Worm (Caenorhabditis elegans): ENCODE results near the gene ndab-2.

Gene ndab-2

DNA sequence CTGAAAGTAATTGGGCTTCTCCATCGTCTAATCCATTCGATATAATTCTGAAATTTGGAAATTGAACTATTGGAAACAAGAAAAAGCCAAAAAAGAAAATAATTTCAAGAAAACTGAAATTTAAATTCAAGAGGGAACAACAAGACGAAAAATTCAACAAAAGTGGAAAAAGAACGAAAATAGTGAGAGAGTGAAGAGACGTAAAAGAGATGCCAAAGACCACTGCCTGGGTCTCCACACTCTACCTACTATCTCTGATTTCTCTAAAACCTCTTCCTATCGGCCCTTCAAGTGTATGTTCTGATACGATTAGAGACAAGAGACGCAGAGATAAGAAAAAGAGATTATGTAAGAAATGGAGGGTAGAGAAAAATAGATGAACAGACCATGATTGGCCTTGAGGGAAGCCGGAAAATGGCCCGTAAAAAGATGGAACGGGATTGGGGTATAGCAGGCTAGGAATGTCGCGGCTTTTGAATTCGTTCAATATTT lies 26.8 kb upstream of the ndab-2 start, which contains the start of gene ogt-1 (continued):
- no peak for TF ChIP-seq skn-1 (tag; optimal IDR thresholded peaks at IDR 0.05)
- TF ChIP-seq ceh-82 (tag; optimal IDR thresholded peaks at IDR 0.05): no peak
- peak; percentile 64 for TF ChIP-seq mab-5 (tag; optimal IDR thresholded peaks at IDR 0.05)
- peak; percentile 96 for TF ChIP-seq unc-55 (GFP tag; optimal IDR thresholded peaks at IDR 0.05)
- TF ChIP-seq R02D3.7 (tag; optimal IDR thresholded peaks at IDR 0.05): no peak
- TF ChIP-seq nhr-237 (tag; optimal IDR thresholded peaks at IDR 0.05): no peak
- TF ChIP-seq ztf-4 (tag; optimal IDR thresholded peaks at IDR 0.05): peak; percentile 93
- TF ChIP-seq C34F6.9 (tag; optimal IDR thresholded peaks at IDR 0.05): peak; percentile 94
- TF ChIP-seq Y55F3AM.14 (GFP tag; optimal IDR thresholded peaks at IDR 0.05): peak; percentile 39
- TF ChIP-seq nhr-21 (tag; optimal IDR thresholded peaks at IDR 0.05): peak; percentile 72

DNA sequence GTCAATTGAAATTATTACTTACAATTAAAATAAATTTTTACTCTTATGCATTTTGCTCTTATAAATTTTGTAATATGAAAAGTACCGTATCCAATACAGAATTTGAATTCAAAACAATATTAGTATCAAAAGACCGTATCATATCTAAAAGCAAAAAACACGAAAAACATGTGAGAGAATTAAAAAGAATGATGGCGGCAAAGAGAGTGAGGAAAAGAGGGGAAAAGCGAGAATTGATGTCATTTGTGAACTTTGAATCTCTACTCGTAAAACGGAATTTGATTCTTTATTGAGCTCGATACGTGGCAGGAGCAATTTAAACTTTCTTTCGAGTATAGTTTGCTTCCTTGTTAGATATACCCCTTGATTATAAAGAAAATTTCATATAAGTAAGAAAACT lies 26.0 kb upstream of the ndab-2 start:
- TF ChIP-seq nhr-12 (tag; optimal IDR thresholded peaks at IDR 0.05): no peak
- peak; percentile 50 for TF ChIP-seq crh-2 (tag; optimal IDR thresholded peaks at IDR 0.05)
- TF ChIP-seq nhr-10 (tag; optimal IDR thresholded peaks at IDR 0.05): no peak
- no peak for TF ChIP-seq nhr-23 (tag; optimal IDR thresholded peaks at IDR 0.05)
- TF ChIP-seq unc-55 (GFP tag; optimal IDR thresholded peaks at IDR 0.05): peak; percentile 28
- no peak for TF ChIP-seq nhr-21 (tag; optimal IDR thresholded peaks at IDR 0.05)
- TF ChIP-seq unc-39 (tag; optimal IDR thresholded peaks at IDR 0.05): no peak
- TF ChIP-seq nhr-11 (tag; optimal IDR thresholded peaks at IDR 0.05): no peak
- TF ChIP-seq ZK546.5 (tag; optimal IDR thresholded peaks at IDR 0.05): no peak
- no peak for TF ChIP-seq peb-1 (tag; optimal IDR thresholded peaks at IDR 0.05)
- no peak for TF ChIP-seq lin-13 (GFP tag; optimal IDR thresholded peaks at IDR 0.05)
- no peak for TF ChIP-seq gmeb-1 (tag; optimal IDR thresholded peaks at IDR 0.05)
- no peak for TF ChIP-seq sem-4 (tag; optimal IDR thresholded peaks at IDR 0.05)
- no peak for TF ChIP-seq ztf-11 (tag; optimal IDR thresholded peaks at IDR 0.05)
- TF ChIP-seq mdl-1 (tag; optimal IDR thresholded peaks at IDR 0.05): no peak
- no peak for TF ChIP-seq dmd-4 (tag; optimal IDR thresholded peaks at IDR 0.05)
- TF ChIP-seq skn-1 (tag; optimal IDR thresholded peaks at IDR 0.05): peak; percentile 13
- TF ChIP-seq sma-9 (GFP tag; optimal IDR thresholded peaks at IDR 0.05): peak; percentile 40
- TF ChIP-seq sma-9 (tag; optimal IDR thresholded peaks at IDR 0.05): no peak
- TF ChIP-seq R02D3.7 (tag; optimal IDR thresholded peaks at IDR 0.05): no peak
- no peak for TF ChIP-seq ama-1 (optimal IDR thresholded peaks at IDR 0.05)
- TF ChIP-seq lin-39 (tag; optimal IDR thresholded peaks at IDR 0.05): no peak
- no peak for TF ChIP-seq nhr-25 (tag; optimal IDR thresholded peaks at IDR 0.05)
- no peak for TF ChIP-seq nhr-77 (tag; optimal IDR thresholded peaks at IDR 0.05)
- no peak for TF ChIP-seq ceh-82 (tag; optimal IDR thresholded peaks at IDR 0.05)

DNA sequence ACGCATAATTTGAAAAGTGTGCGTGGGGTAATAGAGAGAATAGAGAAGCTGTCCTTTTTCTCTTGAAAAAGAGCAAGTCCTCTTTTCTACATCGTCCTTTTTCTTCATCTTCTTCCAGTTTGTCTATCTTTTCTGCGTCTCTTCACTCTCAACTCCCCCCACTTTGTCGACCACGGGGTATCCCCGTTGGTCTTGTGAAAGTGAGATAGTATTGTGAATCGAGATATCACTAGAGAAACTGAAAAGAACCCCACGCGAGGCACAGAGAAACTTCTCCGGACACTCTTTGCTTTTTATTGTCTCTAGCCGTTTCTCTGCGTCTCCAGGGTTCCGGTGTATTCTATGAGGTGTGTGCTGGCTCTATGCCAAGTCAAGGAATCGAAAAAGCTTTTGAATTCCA lies 24.9 kb upstream of the ndab-2 start:
- no peak for TF ChIP-seq nhr-12 (tag; optimal IDR thresholded peaks at IDR 0.05)
- peak; percentile 52 for TF ChIP-seq unc-62 (GFP tag; optimal IDR thresholded peaks at IDR 0.05)
- no peak for TF ChIP-seq R02D3.7 (tag; optimal IDR thresholded peaks at IDR 0.05)
- peak; percentile 86 for TF ChIP-seq lin-11 (tag; optimal IDR thresholded peaks at IDR 0.05)
- TF ChIP-seq nhr-77 (tag; optimal IDR thresholded peaks at IDR 0.05): no peak
- TF ChIP-seq peb-1 (tag; optimal IDR thresholded peaks at IDR 0.05): no peak
- TF ChIP-seq nhr-25 (tag; optimal IDR thresholded peaks at IDR 0.05): peak; percentile 92
- TF ChIP-seq snpc-4 (tag; optimal IDR thresholded peaks at IDR 0.05): peak; percentile 76
- TF ChIP-seq dmd-4 (tag; optimal IDR thresholded peaks at IDR 0.05): no peak
- TF ChIP-seq ama-1 (optimal IDR thresholded peaks at IDR 0.05): peak; percentile 79
- TF ChIP-seq nhr-10 (tag; optimal IDR thresholded peaks at IDR 0.05): peak; percentile 75
- no peak for TF ChIP-seq mbf-1 (tag; optimal IDR thresholded peaks at IDR 0.05)
- TF ChIP-seq blmp-1 (tag; optimal IDR thresholded peaks at IDR 0.05; ENCODE audit: insufficient read depth): peak; percentile 49
- no peak for TF ChIP-seq alr-1 (tag; optimal IDR thresholded peaks at IDR 0.05)
- peak; percentile 69 for TF ChIP-seq ztf-11 (tag; optimal IDR thresholded peaks at IDR 0.05)
- peak; percentile 64 for TF ChIP-seq ZK546.5 (tag; optimal IDR thresholded peaks at IDR 0.05)
- peak; percentile 92 for TF ChIP-seq ztf-4 (tag; optimal IDR thresholded peaks at IDR 0.05)
- TF ChIP-seq mab-5 (tag; optimal IDR thresholded peaks at IDR 0.05): peak; percentile 84
- peak; percentile 90 for TF ChIP-seq lin-13 (GFP tag; optimal IDR thresholded peaks at IDR 0.05)
- peak; percentile 77 for TF ChIP-seq gmeb-1 (tag; optimal IDR thresholded peaks at IDR 0.05)
- TF ChIP-seq lin-39 (tag; optimal IDR thresholded peaks at IDR 0.05): peak; percentile 35
- TF ChIP-seq ztf-1 (GFP tag; conservative IDR thresholded peaks at IDR 0.05): no peak
- TF ChIP-seq nhr-23 (tag; optimal IDR thresholded peaks at IDR 0.05): no peak
- TF ChIP-seq aly-2 (tag; optimal IDR thresholded peaks at IDR 0.05): no peak
- no peak for TF ChIP-seq nhr-237 (tag; optimal IDR thresholded peaks at IDR 0.05)
- TF ChIP-seq unc-39 (tag; optimal IDR thresholded peaks at IDR 0.05): no peak
- TF ChIP-seq sma-3 (GFP tag; optimal IDR thresholded peaks at IDR 0.05): peak; percentile 88
- TF ChIP-seq elt-3 (tag; optimal IDR thresholded peaks at IDR 0.05): no peak
- peak; percentile 96 for TF ChIP-seq F13H6.1 (tag; optimal IDR thresholded peaks at IDR 0.05)
- peak; percentile 89 for TF ChIP-seq unc-55 (GFP tag; optimal IDR thresholded peaks at IDR 0.05)
- TF ChIP-seq skn-1 (tag; optimal IDR thresholded peaks at IDR 0.05): no peak
- TF ChIP-seq mdl-1 (tag; optimal IDR thresholded peaks at IDR 0.05): peak; percentile 98 to 99
- peak; percentile 97 for TF ChIP-seq C34F6.9 (tag; optimal IDR thresholded peaks at IDR 0.05)
- TF ChIP-seq sem-4 (tag; optimal IDR thresholded peaks at IDR 0.05): peak; percentile 92
- no peak for TF ChIP-seq ceh-82 (tag; optimal IDR thresholded peaks at IDR 0.05)
- TF ChIP-seq crh-2 (tag; optimal IDR thresholded peaks at IDR 0.05): peak; percentile 95
- TF ChIP-seq ceh-16 (tag; optimal IDR thresholded peaks at IDR 0.05): peak; percentile 76
- peak; percentile 93 for TF ChIP-seq zag-1 (tag; optimal IDR thresholded peaks at IDR 0.05)
- peak; percentile 93 for TF ChIP-seq nhr-21 (tag; optimal IDR thresholded peaks at IDR 0.05)
- TF ChIP-seq fos-1 (tag; optimal IDR thresholded peaks at IDR 0.05): peak; percentile 78
- TF ChIP-seq elt-1 (tag; optimal IDR thresholded peaks at IDR 0.05): no peak
- TF ChIP-seq lsy-2 (tag; optimal IDR thresholded peaks at IDR 0.05): peak; percentile 74 to 95
